Fruit fly (Drosophila melanogaster) whole organism, embryonic: ENCODE measurements around the gene Vps52.

ENCODE experiments used
- Bgb ChIP-seq: fragments of 200-800 bp; sonication (Bioruptor generic); IDR thresholded peaks from 2 replicates; pipeline ENCODE4 v1.3.6; 2022; ENCODE audit warnings: missing biosample characterization, missing genetic modification characterization; ENCODE audit not compliant: partially characterized antibody
- CG10267 ChIP-seq: fragments of 200-800 bp; sonication (Bioruptor generic); optimal IDR thresholded peaks from 2 replicates; lab custom pipeline; 2018; ENCODE audit warnings: missing biosample characterization, mild to moderate bottlenecking, missing genetic modification characterization, moderate library complexity
- CG12155 ChIP-seq: fragments of 200-800 bp; sonication (Bioruptor generic); optimal IDR thresholded peaks from 3 replicates; lab custom pipeline; 2016; ENCODE audit warnings: missing biosample characterization, missing genetic modification characterization
- CG12744 ChIP-seq: fragments of 200-800 bp; sonication (Bioruptor generic); optimal IDR thresholded peaks from 2 replicates; lab custom pipeline; 2016; ENCODE audit warnings: missing biosample characterization, missing genetic modification characterization
- CG13775 ChIP-seq: fragments of 200-800 bp; sonication (Bioruptor generic); optimal IDR thresholded peaks from 3 replicates; lab custom pipeline; 2017; ENCODE audit warnings: missing biosample characterization, mild to moderate bottlenecking, missing genetic modification characterization
- CG15011 ChIP-seq: fragments of 200-800 bp; sonication (Bioruptor generic); optimal IDR thresholded peaks from 3 replicates; lab custom pipeline; 2018; ENCODE audit warnings: missing biosample characterization, mild to moderate bottlenecking, missing genetic modification characterization
- CG15269 ChIP-seq: fragments of 200-800 bp; sonication (Bioruptor generic); optimal IDR thresholded peaks from 2 replicates; lab custom pipeline; 2018; ENCODE audit warnings: missing biosample characterization, mild to moderate bottlenecking, missing genetic modification characterization, moderate library complexity
- CG15479 ChIP-seq: fragments of 200-800 bp; sonication (Bioruptor generic); optimal IDR thresholded peaks from 3 replicates; lab custom pipeline; 2019; ENCODE audit warnings: missing biosample characterization, mild to moderate bottlenecking, missing genetic modification characterization, moderate library complexity
- CG18599 ChIP-seq: fragments of 200-800 bp; sonication (Bioruptor generic); optimal IDR thresholded peaks from 3 replicates; lab custom pipeline; 2017; ENCODE audit warnings: missing biosample characterization, missing genetic modification characterization, mild to moderate bottlenecking, moderate library complexity, missing genetic modification reagents
- CG18619 ChIP-seq: fragments of 200-800 bp; sonication (Bioruptor generic); optimal IDR thresholded peaks from 3 replicates; lab custom pipeline; 2017; ENCODE audit warnings: missing biosample characterization, mild to moderate bottlenecking, missing genetic modification characterization
- CG32532 ChIP-seq: fragments of 200-800 bp; sonication (Bioruptor generic); IDR thresholded peaks from 2 replicates; pipeline ENCODE4 v1.3.6; 2022; ENCODE audit warnings: missing biosample characterization, missing genetic modification characterization
- CG32767 ChIP-seq: fragments of 200-800 bp; sonication (Bioruptor generic); IDR thresholded peaks from 2 replicates; pipeline ENCODE4 v1.3.6; 2022; ENCODE audit warnings: missing biosample characterization, missing genetic modification characterization
- CG32772 ChIP-seq: fragments of 200-800 bp; sonication (Bioruptor generic); IDR thresholded peaks from 2 replicates; pipeline ENCODE4 v1.3.6; 2022; ENCODE audit warnings: missing biosample characterization, missing genetic modification characterization
- CG34376 ChIP-seq: fragments of 200-800 bp; sonication (Bioruptor generic); optimal IDR thresholded peaks from 2 replicates; lab custom pipeline; 2018; ENCODE audit warnings: missing biosample characterization, mild to moderate bottlenecking, missing genetic modification characterization
- CG43689 ChIP-seq: fragments of 200-800 bp; sonication (Bioruptor generic); IDR thresholded peaks from 2 replicates; pipeline ENCODE4 v1.3.6; 2022; ENCODE audit warnings: missing biosample characterization, missing genetic modification characterization
- CG6791 ChIP-seq: fragments of 200-800 bp; sonication (Bioruptor generic); IDR thresholded peaks from 3 replicates; pipeline ENCODE4 v1.3.6; 2022; ENCODE audit warnings: missing biosample characterization, missing genetic modification characterization; ENCODE audit not compliant: partially characterized antibody
- CG6813 ChIP-seq: fragments of 200-800 bp; sonication (Bioruptor generic); optimal IDR thresholded peaks from 2 replicates; lab custom pipeline; 2017; ENCODE audit warnings: missing biosample characterization, missing genetic modification characterization, mild to moderate bottlenecking, moderate library complexity, missing genetic modification reagents
- CG6854 ChIP-seq: fragments of 200-800 bp; sonication (Bioruptor generic); optimal IDR thresholded peaks from 3 replicates; lab custom pipeline; 2017; ENCODE audit warnings: missing biosample characterization, mild to moderate bottlenecking, missing genetic modification characterization
- CG8281 ChIP-seq: fragments of 200-800 bp; sonication (Bioruptor generic); optimal IDR thresholded peaks from 2 replicates; lab custom pipeline; 2018; ENCODE audit warnings: missing biosample characterization, mild to moderate bottlenecking, missing genetic modification characterization, moderate library complexity
- CG8765 ChIP-seq: fragments of 200-800 bp; sonication (Bioruptor generic); IDR thresholded peaks from 2 replicates; pipeline ENCODE4 v1.3.6; 2022; ENCODE audit warnings: missing biosample characterization, missing genetic modification characterization
- CG9215 ChIP-seq: fragments of 200-800 bp; sonication (Bioruptor generic); IDR thresholded peaks from 2 replicates; pipeline ENCODE4 v1.3.6; 2022; ENCODE audit warnings: missing biosample characterization, missing genetic modification characterization
- CG9727 ChIP-seq: fragments of 200-800 bp; sonication (Bioruptor generic); optimal IDR thresholded peaks from 3 replicates; lab custom pipeline; 2017; ENCODE audit warnings: missing biosample characterization, mild to moderate bottlenecking, missing genetic modification characterization
- Fer2 ChIP-seq: fragments of 200-800 bp; sonication (Bioruptor generic); optimal IDR thresholded peaks from 2 replicates; lab custom pipeline; 2018; ENCODE audit warnings: missing biosample characterization, mild to moderate bottlenecking, missing genetic modification characterization, moderate library complexity
- Hr78 ChIP-seq, 2 experiments: fragments of 200-800 bp in 1 of 2; fragments of >200 bp in 1 of 2; sonication (Bioruptor generic) in 1 of 2; optimal IDR thresholded peaks; 2 replicates each; lab custom pipeline; 2017 to 2019; ENCODE audit warnings: missing biosample characterization in 2 of 2, missing genetic modification characterization in 2 of 2, mild to moderate bottlenecking in 1 of 2, moderate library complexity in 1 of 2
- Max ChIP-seq: fragments of 200-800 bp; sonication (Bioruptor generic); optimal IDR thresholded peaks from 2 replicates; lab custom pipeline; 2016; ENCODE audit warnings: missing biosample characterization, mild to moderate bottlenecking, missing genetic modification characterization
- Mes4 ChIP-seq: fragments of 200-800 bp; sonication (Bioruptor generic); optimal IDR thresholded peaks from 2 replicates; lab custom pipeline; 2016; ENCODE audit warnings: missing biosample characterization, missing genetic modification characterization
- Nf-YB ChIP-seq: fragments of 200-800 bp; sonication (Bioruptor generic); optimal IDR thresholded peaks from 3 replicates; lab custom pipeline; 2019; ENCODE audit warnings: missing biosample characterization, mild to moderate bottlenecking, missing genetic modification characterization, moderate library complexity
- Six4 ChIP-seq: fragments of 200-800 bp; sonication (Bioruptor generic); optimal IDR thresholded peaks from 2 replicates; lab custom pipeline; 2016; ENCODE audit warnings: missing biosample characterization, missing genetic modification characterization
- ap ChIP-seq: fragments of 200-800 bp; sonication (Bioruptor generic); IDR thresholded peaks from 2 replicates; pipeline ENCODE4 v1.3.6; 2022; ENCODE audit warnings: missing biosample characterization, missing genetic modification characterization
- bcd ChIP-seq: fragments of 200-800 bp; sonication (Bioruptor generic); optimal IDR thresholded peaks from 2 replicates; lab custom pipeline; 2017; ENCODE audit warnings: missing biosample characterization, mild to moderate bottlenecking, missing genetic modification characterization
- chif ChIP-seq, 2 experiments: fragments of 200-800 bp; sonication (Bioruptor generic); optimal IDR thresholded peaks; 3 replicates each; lab custom pipeline; 2016; ENCODE audit warnings: missing biosample characterization in 2 of 2, missing genetic modification characterization in 2 of 2
- ci ChIP-seq: fragments of 200-800 bp; sonication (Bioruptor generic); IDR thresholded peaks from 3 replicates; pipeline ENCODE4 v1.3.6; 2022; ENCODE audit warnings: missing biosample characterization, missing genetic modification characterization
- crol ChIP-seq: fragments of 200-800 bp; sonication (Bioruptor generic); IDR thresholded peaks from 2 replicates; pipeline ENCODE4 v1.3.6; 2022; ENCODE audit warnings: missing biosample characterization, missing genetic modification characterization
- dati ChIP-seq: fragments of 200-800 bp; sonication (Bioruptor generic); IDR thresholded peaks from 2 replicates; pipeline ENCODE4 v1.3.6; 2022; ENCODE audit warnings: missing biosample characterization, missing genetic modification characterization
- emc ChIP-seq: fragments of 200-800 bp; sonication (Bioruptor generic); optimal IDR thresholded peaks from 2 replicates; lab custom pipeline; 2016; ENCODE audit warnings: missing biosample characterization, missing genetic modification characterization
- eve ChIP-seq, 2 experiments: fragments of >200 bp; optimal IDR thresholded peaks; 2 replicates each; lab custom pipeline; 2017; ENCODE audit warnings: missing biosample characterization in 2 of 2, missing genetic modification characterization in 2 of 2
- fd102C ChIP-seq: fragments of 200-800 bp; sonication (Bioruptor generic); optimal IDR thresholded peaks from 2 replicates; lab custom pipeline; 2018; ENCODE audit warnings: missing biosample characterization, mild to moderate bottlenecking, missing genetic modification characterization, moderate library complexity
- jigr1 ChIP-seq: fragments of 200-800 bp; sonication (Bioruptor generic); IDR thresholded peaks from 3 replicates; pipeline ENCODE4 v1.3.6; 2022; ENCODE audit warnings: missing biosample characterization, missing genetic modification characterization
- mam ChIP-seq: fragments of 200-800 bp; sonication (Bioruptor generic); optimal IDR thresholded peaks from 3 replicates; lab custom pipeline; 2016; ENCODE audit warnings: missing biosample characterization, missing genetic modification characterization
- mirr ChIP-seq: fragments of 200-800 bp; sonication (Bioruptor generic); optimal IDR thresholded peaks from 3 replicates; lab custom pipeline; 2018; ENCODE audit warnings: missing biosample characterization, mild to moderate bottlenecking, missing genetic modification characterization
- pan ChIP-seq, 4 experiments: fragments of >200 bp in 3 of 4; fragments of 200-800 bp in 1 of 4; sonication (Bioruptor generic) in 1 of 4; optimal IDR thresholded peaks in 3 of 4; IDR thresholded peaks in 1 of 4; 2 replicates each; pipeline versions ENCODE4 v1.3.6 to Lab custom; 2017 to 2022; ENCODE audit warnings: missing biosample characterization in 2 of 4, missing genetic modification characterization in 2 of 4, mixed read lengths in 1 of 4
- run ChIP-seq: fragments of 200-800 bp; sonication (Bioruptor generic); optimal IDR thresholded peaks from 3 replicates; lab custom pipeline; 2018; ENCODE audit warnings: missing biosample characterization, mild to moderate bottlenecking, missing genetic modification characterization
- seq ChIP-seq: fragments of 200-800 bp; sonication (Bioruptor generic); IDR thresholded peaks from 2 replicates; pipeline ENCODE4 v1.3.6; 2022; ENCODE audit warnings: missing biosample characterization, missing genetic modification characterization
- so ChIP-seq: fragments of 200-800 bp; sonication (Bioruptor generic); IDR thresholded peaks from 3 replicates; pipeline ENCODE4 v1.3.6; 2022; ENCODE audit warnings: missing biosample characterization, missing genetic modification characterization
- toy ChIP-seq: fragments of 200-800 bp; sonication (Bioruptor generic); IDR thresholded peaks from 2 replicates; pipeline ENCODE4 v1.3.6; 2022; ENCODE audit warnings: missing biosample characterization, missing genetic modification characterization
- usp ChIP-seq: fragments of >200 bp; optimal IDR thresholded peaks from 2 replicates; lab custom pipeline; 2017; ENCODE audit warnings: missing biosample characterization, missing genetic modification characterization
- vvl ChIP-seq: fragments of 200-800 bp; sonication (Bioruptor generic); IDR thresholded peaks from 2 replicates; pipeline ENCODE4 v1.3.6; 2022; ENCODE audit warnings: missing biosample characterization, missing genetic modification characterization
- zfh1 ChIP-seq: fragments of 200-800 bp; sonication (Bioruptor generic); IDR thresholded peaks from 3 replicates; pipeline ENCODE4 v1.3.6; 2022; ENCODE audit warnings: missing biosample characterization, missing genetic modification characterization
- zfh2 ChIP-seq: fragments of 200-800 bp; sonication (Bioruptor generic); optimal IDR thresholded peaks from 2 replicates; lab custom pipeline; 2016; ENCODE audit warnings: missing biosample characterization, missing genetic modification characterization

Gene Vps52

dm6 chr2L:5542944-5543515, 19.3 kb upstream of the Vps52 start (continued):
- TF ChIP-seq CG32767 (GFP tag; lab: Robert Waterston, UW): peak; percentile 58; the same call in 1 of the 2 replicates
- TF ChIP-seq CG43689 (GFP tag; lab: Robert Waterston, UW): no peak
- no peak for TF ChIP-seq eve (GFP tag; optimal IDR thresholded peaks at IDR 0.05; lab: Kevin White, UChicago)
- no peak for TF ChIP-seq Fer2 (tag; lab: Kevin White, UChicago)
- peak; percentile 74 for TF ChIP-seq CG18599 (GFP tag; lab: Kevin White, UChicago)
- TF ChIP-seq CG6813 (GFP tag; lab: Kevin White, UChicago): peak; percentile 61
- peak; percentile 9 for TF ChIP-seq CG15479 (GFP tag; lab: Kevin White, UChicago)
- peak; percentile 49 for TF ChIP-seq CG13775 (GFP tag; lab: Kevin White, UChicago)
- TF ChIP-seq CG18619 (GFP tag; lab: Kevin White, UChicago): peak; percentile 31
- TF ChIP-seq CG9727 (GFP tag; lab: Kevin White, UChicago): peak; percentile 53
- TF ChIP-seq zfh1 (GFP tag; lab: Robert Waterston, UW): peak; percentile 76; the same call in 2 of the 3 replicates
- TF ChIP-seq CG15269 (tag; lab: Kevin White, UChicago): no peak
- TF ChIP-seq CG12744 (GFP tag; lab: Kevin White, UChicago): no peak
- TF ChIP-seq CG9215 (GFP tag; lab: Robert Waterston, UW): peak; percentile 41; the same call in 1 of the 2 replicates
- TF ChIP-seq CG12155 (GFP tag; lab: Kevin White, UChicago): peak; percentile 29
- peak; percentile 41 for TF ChIP-seq ap (GFP tag; lab: Robert Waterston, UW)
- TF ChIP-seq ci (GFP tag; lab: Robert Waterston, UW): peak; percentile 88
- TF ChIP-seq emc (GFP tag; lab: Kevin White, UChicago): no peak
- no peak for TF ChIP-seq CG8281 (tag; lab: Kevin White, UChicago)
- peak; percentile 41 for TF ChIP-seq zfh2
- 0 out of 2 replicates have a peak, but pooled peaks have one; percentile 39 for TF ChIP-seq toy (GFP tag; lab: Robert Waterston, UW)
- TF ChIP-seq CG10267: no peak
- peak; percentile 10 for TF ChIP-seq Six4 (GFP tag; lab: Kevin White, UChicago)
- TF ChIP-seq jigr1 (GFP tag; lab: Robert Waterston, UW): no peak
- TF ChIP-seq dati (GFP tag; lab: Robert Waterston, UW): no peak; the same call in 1 of the 2 replicates
- TF ChIP-seq usp (GFP tag; lab: Kevin White, UChicago): no peak
- peak in 1 of 2 experiments; percentile 11 for TF ChIP-seq chif (GFP tag; optimal IDR thresholded peaks at IDR 0.05; lab: Kevin White, UChicago)
- TF ChIP-seq Max (GFP tag; lab: Kevin White, UChicago): peak; percentile 1
- TF ChIP-seq seq: 0 out of 2 replicates have a peak, but pooled peaks have one; percentile 46
- peak; percentile 95 for TF ChIP-seq crol
- no peak for TF ChIP-seq CG8765
- peak; percentile 70 for TF ChIP-seq CG32532
- TF ChIP-seq so (GFP tag; lab: Robert Waterston, UW): peak; percentile 70; the same call in 1 of the 3 replicates
- TF ChIP-seq CG6791 (GFP tag; lab: Robert Waterston, UW): peak; percentile 38; the same call in 1 of the 3 replicates
- TF ChIP-seq CG6854 (GFP tag; lab: Kevin White, UChicago): peak; percentile 58
- TF ChIP-seq Nf-YB (GFP tag; lab: Kevin White, UChicago): no peak
- no peak for TF ChIP-seq run
- TF ChIP-seq mam (GFP tag; lab: Kevin White, UChicago): peak; percentile 64
- TF ChIP-seq CG15011 (GFP tag; lab: Kevin White, UChicago): no peak
- peak; percentile 27 for TF ChIP-seq CG34376
- peak; percentile 24 for TF ChIP-seq Bgb
- TF ChIP-seq Mes4: peak; percentile 18
- peak in 1 of 2 experiments; percentile 34 for TF ChIP-seq Hr78 (GFP tag; optimal IDR thresholded peaks at IDR 0.05; lab: Kevin White, UChicago)
- peak; percentile 53 for TF ChIP-seq bcd (GFP tag; lab: Kevin White, UChicago)
- no peak for TF ChIP-seq fd102C
- TF ChIP-seq mirr: peak; percentile 20
- TF ChIP-seq vvl (GFP tag; lab: Robert Waterston, UW): peak; percentile 79
- TF ChIP-seq CG32772 (GFP tag; lab: Robert Waterston, UW): 0 out of 2 replicates have a peak, but pooled peaks have one; percentile 35
- TF ChIP-seq pan (optimal IDR thresholded peaks at IDR 0.05; lab: Kevin White, UChicago): no peak
- peak in 1 of 2 experiments; percentile 44 for TF ChIP-seq pan (GFP tag; optimal IDR thresholded peaks at IDR 0.05 in 1 of 2, IDR thresholded peaks at IDR 0.05 in 1 of 2)
